Worm (Caenorhabditis elegans) whole organism, L3 larva: Measurements from ENCODE around the gene C18D11.9.

Experiments used
- R02D3.7 ChIP-seq: fragments of 150-350 bp; optimal IDR thresholded peaks from 2 replicates; lab custom pipeline; 2014; ENCODE audit warnings: missing biosample characterization, missing genetic modification characterization
- ZK546.5 ChIP-seq: sonication (generic microtip); optimal IDR thresholded peaks from 2 replicates; lab custom pipeline; 2017; ENCODE audit warnings: missing biosample characterization, missing genetic modification characterization
- aly-2 ChIP-seq: fragments of 150-350 bp; optimal IDR thresholded peaks from 2 replicates; lab custom pipeline; 2014; ENCODE audit warnings: missing biosample characterization, missing genetic modification characterization
- ama-1 ChIP-seq: fragments of 150-350 bp; optimal IDR thresholded peaks from 2 replicates; lab custom pipeline; 2018
- ceh-28 ChIP-seq: fragments of 150-350 bp; optimal IDR thresholded peaks from 2 replicates; lab custom pipeline; 2014; ENCODE audit warnings: missing biosample characterization, missing genetic modification reagents, missing genetic modification characterization
- ceh-9 ChIP-seq: sonication (generic microtip); optimal IDR thresholded peaks from 2 replicates; lab custom pipeline; 2018; ENCODE audit warnings: missing biosample characterization, missing genetic modification characterization
- daf-12 ChIP-seq: fragments of 150-350 bp; optimal IDR thresholded peaks from 2 replicates; lab custom pipeline; 2014; ENCODE audit warnings: missing biosample characterization, missing genetic modification reagents, missing genetic modification characterization
- egl-27 ChIP-seq: sonication (generic microtip); optimal IDR thresholded peaks from 4 replicates; lab custom pipeline; 2017; ENCODE audit warnings: missing biosample characterization, missing genetic modification reagents, missing genetic modification characterization
- egl-5 ChIP-seq: fragments of 150-350 bp; optimal IDR thresholded peaks from 2 replicates; lab custom pipeline; 2017; ENCODE audit warnings: missing biosample characterization, missing genetic modification reagents, missing genetic modification characterization, inconsistent platforms
- elt-2 ChIP-seq: sonication (generic microtip); optimal IDR thresholded peaks from 2 replicates; lab custom pipeline; 2016; ENCODE audit warnings: missing genetic modification reagents, mild to moderate bottlenecking, missing genetic modification characterization, missing compliant biosample characterization
- elt-3 ChIP-seq, 3 experiments: fragments of 150-350 bp in 1 of 3; sonication (generic microtip) in 2 of 3; optimal IDR thresholded peaks; 2 replicates in 2 of 3; 4 replicates in 1 of 3; lab custom pipeline; 2014 to 2017; ENCODE audit warnings: missing biosample characterization in 3 of 3, missing genetic modification characterization in 3 of 3
- eor-1 ChIP-seq, 2 experiments: fragments of 150-350 bp; optimal IDR thresholded peaks; 2 replicates each; lab custom pipeline; 2014 to 2018; ENCODE audit warnings: missing biosample characterization in 2 of 2, missing genetic modification characterization in 2 of 2
- fkh-10 ChIP-seq: sonication (generic microtip); optimal IDR thresholded peaks from 2 replicates; lab custom pipeline; 2017; ENCODE audit warnings: missing biosample characterization, missing genetic modification reagents, missing genetic modification characterization
- fos-1 ChIP-seq: fragments of 150-350 bp; optimal IDR thresholded peaks from 2 replicates; lab custom pipeline; 2014; ENCODE audit warnings: missing biosample characterization, missing genetic modification characterization
- hmg-11 ChIP-seq: sonication (generic microtip); optimal IDR thresholded peaks from 2 replicates; lab custom pipeline; 2016; ENCODE audit warnings: missing genetic modification characterization, missing compliant biosample characterization
- jun-1 ChIP-seq: fragments of 150-350 bp; optimal IDR thresholded peaks from 2 replicates; lab custom pipeline; 2014; ENCODE audit warnings: missing biosample characterization, missing genetic modification reagents, missing genetic modification characterization
- lin-15B ChIP-seq: fragments of 150-350 bp; optimal IDR thresholded peaks from 2 replicates; lab custom pipeline; 2014; ENCODE audit warnings: missing biosample characterization, missing genetic modification characterization
- lin-39 ChIP-seq: fragments of 150-350 bp; optimal IDR thresholded peaks from 2 replicates; lab custom pipeline; 2018; ENCODE audit warnings: missing biosample characterization, missing genetic modification reagents, missing genetic modification characterization
- mdl-1 ChIP-seq: fragments of 150-350 bp; optimal IDR thresholded peaks from 2 replicates; lab custom pipeline; 2014; ENCODE audit warnings: missing biosample characterization, missing genetic modification characterization
- nfya-1 ChIP-seq: sonication (generic microtip); optimal IDR thresholded peaks from 2 replicates; lab custom pipeline; 2017; ENCODE audit warnings: missing genetic modification characterization, mild to moderate bottlenecking, missing compliant biosample characterization, antibody characterized with exemption, moderate library complexity; ENCODE audit not compliant: insufficient read depth
- nhr-11 ChIP-seq: fragments of 150-350 bp; optimal IDR thresholded peaks from 2 replicates; lab custom pipeline; 2014; ENCODE audit warnings: missing biosample characterization, missing genetic modification characterization
- nhr-12 ChIP-seq: fragments of 150-350 bp; optimal IDR thresholded peaks from 2 replicates; lab custom pipeline; 2014; ENCODE audit warnings: missing biosample characterization, missing genetic modification characterization
- nhr-25 ChIP-seq: sonication (generic microtip); optimal IDR thresholded peaks from 2 replicates; lab custom pipeline; 2017; ENCODE audit warnings: missing biosample characterization, missing genetic modification characterization
- nhr-28 ChIP-seq: fragments of 150-350 bp; optimal IDR thresholded peaks from 2 replicates; lab custom pipeline; 2014; ENCODE audit warnings: missing biosample characterization, missing genetic modification characterization
- nhr-67 ChIP-seq: fragments of 150-350 bp; optimal IDR thresholded peaks from 2 replicates; lab custom pipeline; 2014; ENCODE audit warnings: missing biosample characterization, missing genetic modification characterization
- nhr-76 ChIP-seq: fragments of 150-350 bp; sonication (generic microtip); optimal IDR thresholded peaks from 5 replicates; lab custom pipeline; 2014; ENCODE audit warnings: missing biosample characterization, missing genetic modification characterization
- nhr-77 ChIP-seq: fragments of 150-350 bp; optimal IDR thresholded peaks from 2 replicates; lab custom pipeline; 2014; ENCODE audit warnings: missing biosample characterization, missing genetic modification characterization
- pha-4 ChIP-seq: fragments of 150-350 bp; optimal IDR thresholded peaks from 2 replicates; lab custom pipeline; 2014; ENCODE audit warnings: missing biosample characterization, missing genetic modification reagents, missing genetic modification characterization
- pqm-1 ChIP-seq: fragments of 150-350 bp; optimal IDR thresholded peaks from 2 replicates; lab custom pipeline; 2017; ENCODE audit warnings: missing biosample characterization, missing genetic modification characterization, inconsistent platforms
- sea-2 ChIP-seq: fragments of 150-350 bp; sonication (generic microtip); optimal IDR thresholded peaks from 4 replicates; lab custom pipeline; 2014; ENCODE audit warnings: missing biosample characterization, missing genetic modification reagents, missing genetic modification characterization
- skn-1 ChIP-seq: fragments of 150-350 bp; optimal IDR thresholded peaks from 2 replicates; lab custom pipeline; 2014; ENCODE audit warnings: missing biosample characterization, missing genetic modification characterization
- snpc-4 ChIP-seq: fragments of 150-350 bp; optimal IDR thresholded peaks from 2 replicates; lab custom pipeline; 2014; ENCODE audit warnings: missing biosample characterization, missing genetic modification characterization

The C18D11.9 gene

ce11 chrIII:11834168-11834567 is 25.2 kb downstream of the C18D11.9 start:
- TF ChIP-seq lin-39: peak; percentile 7
- TF ChIP-seq elt-3 (tag; optimal IDR thresholded peaks at IDR 0.05; lab: Kevin White, UChicago): no peak
- TF ChIP-seq nfya-1 (tag; lab: Kevin White, UChicago): peak; percentile 49
- TF ChIP-seq, all 47 proteins: peak for 2

- TF ChIP-seq elt-2 (tag; lab: Kevin White, UChicago): peak; percentile 42
- TF ChIP-seq pqm-1 (tag; lab: Kevin White, UChicago): peak; percentile 61
- peak; percentile 75 for TF ChIP-seq skn-1
- peak; percentile 37 for TF ChIP-seq ceh-28 (tag; lab: Kevin White, UChicago)
- no peak for TF ChIP-seq ZK546.5 (tag; lab: Kevin White, UChicago)
- TF ChIP-seq snpc-4 (tag; lab: Kevin White, UChicago): peak; percentile 17
- no peak for TF ChIP-seq ceh-9 (tag; lab: Kevin White, UChicago)
- peak; percentile 96 for TF ChIP-seq pha-4 (tag; lab: Kevin White, UChicago)
- peak; percentile 20 for TF ChIP-seq ama-1 (lab: Kevin White, UChicago)
- TF ChIP-seq nfya-1 (tag; lab: Kevin White, UChicago): peak; percentile 50
- TF ChIP-seq lin-39: peak; percentile 15
- peak; percentile 18 for TF ChIP-seq hmg-11 (tag; lab: Kevin White, UChicago)
- TF ChIP-seq egl-5 (tag; lab: Kevin White, UChicago): peak; percentile 50
- TF ChIP-seq lin-15B (tag; lab: Kevin White, UChicago): no peak
These were observed 25.9 kb downstream of the C18D11.9 start for ce11 chrIII:11834783-11835182.

- peak; percentile 7 for TF ChIP-seq pha-4 (tag; lab: Kevin White, UChicago)
- TF ChIP-seq mdl-1 (tag; lab: Kevin White, UChicago): no peak
- TF ChIP-seq egl-5 (tag; lab: Kevin White, UChicago): peak; percentile 13
- TF ChIP-seq nfya-1 (tag; lab: Kevin White, UChicago): peak; percentile 51
- TF ChIP-seq fkh-10 (GFP tag; lab: Kevin White, UChicago): no peak
- TF ChIP-seq, all 47 proteins: peak for 3
These were observed 27.1 kb downstream of the C18D11.9 start for ce11 chrIII:11836054-11836453.

DNA sequence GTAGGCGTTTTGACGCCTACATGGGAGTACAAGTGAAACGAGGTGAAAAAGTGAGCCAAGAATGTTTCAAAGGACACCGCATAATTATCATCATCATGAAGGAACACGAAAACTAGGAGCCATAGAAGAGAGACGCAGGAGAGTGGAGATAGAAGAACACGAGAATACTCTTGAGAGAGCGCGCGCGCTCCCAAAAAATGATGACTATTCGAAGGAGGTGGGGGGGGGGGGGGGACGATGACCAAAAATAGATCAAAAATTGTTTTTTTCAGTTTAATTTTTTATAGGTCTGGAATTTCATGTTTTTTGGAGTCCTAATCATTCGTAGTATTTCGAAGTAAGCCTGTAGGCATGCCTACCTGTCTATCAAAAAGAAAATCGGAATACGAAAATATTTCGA is 27.8 kb downstream of the C18D11.9 start:
- TF ChIP-seq nfya-1 (tag; lab: Kevin White, UChicago) (peak; percentile 21), skn-1 (peak; percentile 92), hmg-11 (tag; lab: Kevin White, UChicago) (peak; percentile 8), aly-2 (no peak)

DNA sequence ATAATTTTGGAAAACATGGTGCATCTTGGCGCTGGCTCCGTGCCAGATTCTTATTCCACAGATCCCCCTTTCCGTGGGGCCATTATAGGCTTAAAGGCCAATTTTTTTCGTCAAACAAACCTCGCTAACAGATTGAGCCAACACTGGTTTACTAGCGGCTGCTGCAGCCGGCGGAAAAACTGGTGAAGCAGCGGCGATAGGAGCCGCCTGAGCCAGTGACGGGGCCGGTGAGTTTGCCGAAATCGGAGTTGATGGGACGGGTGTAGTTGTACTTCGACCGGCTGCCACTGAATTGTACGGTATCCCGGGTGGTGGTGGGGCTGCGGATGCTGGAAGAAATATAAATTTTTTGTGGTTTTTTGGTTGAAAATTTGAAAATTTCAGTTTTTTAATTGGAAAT is 32.8 kb downstream of the C18D11.9 start:
- TF ChIP-seq pha-4 (tag; lab: Kevin White, UChicago): no peak
- TF ChIP-seq nhr-28 (tag; lab: Kevin White, UChicago): no peak

DNA sequence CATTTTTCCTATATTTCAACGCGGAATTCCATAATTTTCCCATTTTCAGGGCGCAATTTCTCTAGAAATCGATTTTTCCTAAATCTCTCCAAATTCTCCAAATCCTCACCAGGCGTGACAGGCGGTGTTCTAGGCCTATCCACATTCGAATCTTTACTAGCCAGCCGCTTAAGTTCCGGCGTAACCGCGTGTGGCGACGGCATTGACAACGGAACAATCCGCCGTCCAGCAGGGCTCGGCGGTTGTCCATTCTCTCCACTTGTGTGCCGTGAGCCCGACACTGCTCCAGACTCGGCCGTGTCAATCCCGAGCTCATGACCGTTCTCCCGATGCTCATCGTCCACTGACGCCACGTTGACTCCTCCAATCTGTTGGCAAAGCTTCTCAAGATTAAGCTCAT is 34.1 kb downstream of the C18D11.9 start:
- TF ChIP-seq ama-1 (lab: Kevin White, UChicago) (no peak), daf-12 (tag; lab: Kevin White, UChicago) (no peak), ceh-9 (tag; lab: Kevin White, UChicago) (no peak), nhr-11 (tag; lab: Kevin White, UChicago) (no peak), snpc-4 (tag; lab: Kevin White, UChicago) (no peak), egl-5 (tag; lab: Kevin White, UChicago) (no peak), nhr-12 (no peak), R02D3.7 (tag; lab: Kevin White, UChicago) (no peak), sea-2 (GFP tag; lab: Kevin White, UChicago) (no peak), egl-27 (tag; lab: Kevin White, UChicago) (no peak), fos-1 (tag; lab: Kevin White, UChicago) (no peak), nhr-67 (tag; lab: Kevin White, UChicago) (no peak), lin-15B (tag; lab: Kevin White, UChicago) (no peak), nhr-25 (no peak), eor-1 (tag; optimal IDR thresholded peaks at IDR 0.05; lab: Kevin White, UChicago) (no peak), nhr-76 (tag; lab: Kevin White, UChicago) (no peak), elt-2 (tag; lab: Kevin White, UChicago) (no peak), jun-1 (tag; lab: Kevin White, UChicago) (no peak), nhr-77 (tag; lab: Kevin White, UChicago) (no peak), skn-1 (no peak)
- TF ChIP-seq, all 47 proteins: peak for 0
